Fruit fly (Drosophila melanogaster) whole organism, embryonic: ENCODE measurements around the gene CG5515.

Experiments used
- CG11695 ChIP-seq: fragments of 200-800 bp; sonication (Bioruptor generic); IDR thresholded peaks from 3 replicates; pipeline ENCODE4 v1.3.6; 2022; ENCODE audit warnings: missing biosample characterization, missing genetic modification characterization
- CG11696 ChIP-seq: fragments of 200-800 bp; sonication (Bioruptor generic); IDR thresholded peaks from 2 replicates; pipeline ENCODE4 v1.3.6; 2022; ENCODE audit warnings: missing biosample characterization, missing genetic modification characterization
- CG12071 ChIP-seq: fragments of 200-800 bp; sonication (Bioruptor generic); optimal IDR thresholded peaks from 3 replicates; lab custom pipeline; 2018; ENCODE audit warnings: missing biosample characterization, mild to moderate bottlenecking, missing genetic modification characterization
- CG12659 ChIP-seq: fragments of 200-800 bp; sonication (Bioruptor generic); optimal IDR thresholded peaks from 3 replicates; lab custom pipeline; 2017; ENCODE audit warnings: mild to moderate bottlenecking, missing biosample characterization, missing genetic modification reagents, missing genetic modification characterization
- CG12744 ChIP-seq: fragments of 200-800 bp; sonication (Bioruptor generic); optimal IDR thresholded peaks from 2 replicates; lab custom pipeline; 2016; ENCODE audit warnings: missing biosample characterization, missing genetic modification characterization
- CG14710 ChIP-seq: fragments of 200-800 bp; sonication (Bioruptor generic); optimal IDR thresholded peaks from 3 replicates; lab custom pipeline; 2019; ENCODE audit warnings: missing biosample characterization, mild to moderate bottlenecking, missing genetic modification characterization, moderate library complexity
- CG16779 ChIP-seq: fragments of 200-800 bp; sonication (Bioruptor generic); IDR thresholded peaks from 2 replicates; pipeline ENCODE4 v1.3.6; 2022; ENCODE audit warnings: missing biosample characterization, missing genetic modification characterization
- CG16863 ChIP-seq: fragments of 200-800 bp; sonication (Bioruptor generic); optimal IDR thresholded peaks from 3 replicates; lab custom pipeline; 2016; ENCODE audit warnings: missing biosample characterization, missing genetic modification characterization
- CG2116 ChIP-seq: fragments of 200-800 bp; sonication (Bioruptor generic); optimal IDR thresholded peaks from 3 replicates; lab custom pipeline; 2018; ENCODE audit warnings: missing biosample characterization, mild to moderate bottlenecking, missing genetic modification characterization
- CG34224 ChIP-seq: fragments of 200-800 bp; sonication (Bioruptor generic); IDR thresholded peaks from 3 replicates; pipeline ENCODE4 v1.3.6; 2022; ENCODE audit warnings: missing biosample characterization, missing genetic modification characterization; ENCODE audit not compliant: partially characterized antibody
- CG3838 ChIP-seq: fragments of 200-800 bp; sonication (Bioruptor generic); optimal IDR thresholded peaks from 3 replicates; lab custom pipeline; 2016; ENCODE audit warnings: missing biosample characterization, missing genetic modification characterization
- CG4328 ChIP-seq: fragments of 200-800 bp; sonication (Bioruptor generic); optimal IDR thresholded peaks from 3 replicates; lab custom pipeline; 2017; ENCODE audit warnings: missing biosample characterization, missing genetic modification reagents, missing genetic modification characterization
- CG6791 ChIP-seq: fragments of 200-800 bp; sonication (Bioruptor generic); IDR thresholded peaks from 3 replicates; pipeline ENCODE4 v1.3.6; 2022; ENCODE audit warnings: missing biosample characterization, missing genetic modification characterization; ENCODE audit not compliant: partially characterized antibody
- CG7372 ChIP-seq: fragments of 200-800 bp; sonication (Bioruptor generic); IDR thresholded peaks from 2 replicates; pipeline ENCODE4 v1.3.6; 2022; ENCODE audit warnings: missing biosample characterization, missing genetic modification characterization
- CG7786 ChIP-seq: fragments of 200-800 bp; sonication (Bioruptor generic); optimal IDR thresholded peaks from 2 replicates; lab custom pipeline; 2016; ENCODE audit warnings: missing biosample characterization, missing genetic modification characterization
- CHES-1-like ChIP-seq: fragments of 200-800 bp; sonication (Bioruptor generic); optimal IDR thresholded peaks from 2 replicates; lab custom pipeline; 2016; ENCODE audit warnings: missing biosample characterization, missing genetic modification characterization
- Deaf1 ChIP-seq: fragments of 200-800 bp; optimal IDR thresholded peaks from 3 replicates; lab custom pipeline; 2019; ENCODE audit warnings: missing biosample characterization, mild to moderate bottlenecking, missing genetic modification characterization, moderate library complexity
- Doc3 ChIP-seq: fragments of 200-800 bp; sonication (Bioruptor generic); IDR thresholded peaks from 3 replicates; pipeline ENCODE4 v1.3.6; 2022; ENCODE audit warnings: missing biosample characterization, missing genetic modification characterization; ENCODE audit not compliant: partially characterized antibody
- E2f1 ChIP-seq: fragments of 200-800 bp; sonication (Bioruptor generic); IDR thresholded peaks from 2 replicates; pipeline ENCODE4 v1.3.6; 2022; ENCODE audit warnings: missing biosample characterization, missing genetic modification characterization
- Fer3 ChIP-seq: fragments of 200-800 bp; sonication (Bioruptor generic); optimal IDR thresholded peaks from 2 replicates; lab custom pipeline; 2018; ENCODE audit warnings: missing biosample characterization, mild to moderate bottlenecking, missing genetic modification characterization, moderate library complexity
- H2.0 ChIP-seq: fragments of 200-800 bp; sonication (Bioruptor generic); IDR thresholded peaks from 2 replicates; pipeline ENCODE4 v1.3.6; 2022; ENCODE audit warnings: missing biosample characterization, missing genetic modification characterization
- Hmx ChIP-seq: fragments of 200-800 bp; sonication (Bioruptor generic); optimal IDR thresholded peaks from 2 replicates; lab custom pipeline; 2016; ENCODE audit warnings: missing biosample characterization, missing genetic modification characterization
- Hr78 ChIP-seq, 2 experiments: fragments of 200-800 bp in 1 of 2; fragments of >200 bp in 1 of 2; sonication (Bioruptor generic) in 1 of 2; optimal IDR thresholded peaks; 2 replicates each; lab custom pipeline; 2017 to 2019; ENCODE audit warnings: missing biosample characterization in 2 of 2, missing genetic modification characterization in 2 of 2, mild to moderate bottlenecking in 1 of 2, moderate library complexity in 1 of 2
- Lim3 ChIP-seq: fragments of 200-800 bp; sonication (Bioruptor generic); IDR thresholded peaks from 2 replicates; pipeline ENCODE4 v1.3.6; 2022; ENCODE audit warnings: missing biosample characterization, missing genetic modification characterization
- Nf-YA ChIP-seq: fragments of 200-800 bp; sonication (Bioruptor generic); IDR thresholded peaks from 2 replicates; pipeline ENCODE4 v1.3.6; 2022; ENCODE audit warnings: missing biosample characterization, missing genetic modification characterization
- Oli ChIP-seq: fragments of 200-800 bp; sonication (Bioruptor generic); optimal IDR thresholded peaks from 2 replicates; lab custom pipeline; 2018; ENCODE audit warnings: missing biosample characterization, mild to moderate bottlenecking, missing genetic modification characterization, moderate library complexity
- Pdp1 ChIP-seq, 2 experiments: fragments of 200-800 bp; sonication (Bioruptor generic); optimal IDR thresholded peaks; 3 replicates each; lab custom pipeline; 2016; ENCODE audit warnings: missing biosample characterization in 2 of 2, missing genetic modification characterization in 2 of 2, mild to moderate bottlenecking in 1 of 2, moderate library complexity in 1 of 2
- Scr ChIP-seq: fragments of 200-800 bp; sonication (Bioruptor generic); IDR thresholded peaks from 2 replicates; pipeline ENCODE4 v1.3.6; 2022; ENCODE audit warnings: missing biosample characterization, missing genetic modification characterization; ENCODE audit not compliant: partially characterized antibody
- Side ChIP-seq: fragments of 200-800 bp; sonication (Bioruptor generic); optimal IDR thresholded peaks from 2 replicates; lab custom pipeline; 2016; ENCODE audit warnings: missing biosample characterization, missing genetic modification characterization
- Xbp1 ChIP-seq: fragments of 200-800 bp; sonication (Bioruptor generic); optimal IDR thresholded peaks from 3 replicates; lab custom pipeline; 2016; ENCODE audit warnings: missing biosample characterization, mild to moderate bottlenecking, missing genetic modification characterization
- abd-A ChIP-seq: fragments of 200-800 bp; sonication (Bioruptor generic); optimal IDR thresholded peaks from 3 replicates; lab custom pipeline; 2019; ENCODE audit warnings: missing biosample characterization, mild to moderate bottlenecking, missing genetic modification characterization, moderate library complexity
- aop ChIP-seq: fragments of 200-800 bp; sonication (Bioruptor generic); IDR thresholded peaks from 2 replicates; pipeline ENCODE4 v1.3.6; 2022; ENCODE audit warnings: missing biosample characterization, missing genetic modification characterization
- crc ChIP-seq: fragments of 200-800 bp; sonication (Bioruptor generic); optimal IDR thresholded peaks from 2 replicates; lab custom pipeline; 2016; ENCODE audit warnings: missing biosample characterization, missing genetic modification characterization
- da ChIP-seq: fragments of 200-800 bp; sonication (Bioruptor generic); optimal IDR thresholded peaks from 2 replicates; lab custom pipeline; 2016; ENCODE audit warnings: missing biosample characterization, missing genetic modification characterization
- dimm ChIP-seq: fragments of 200-800 bp; sonication (Bioruptor generic); IDR thresholded peaks from 2 replicates; pipeline ENCODE4 v1.3.6; 2022; ENCODE audit warnings: missing biosample characterization, missing genetic modification characterization
- hb ChIP-seq: fragments of 200-800 bp; sonication (Bioruptor generic); IDR thresholded peaks from 3 replicates; pipeline ENCODE4 v1.3.6; 2022; ENCODE audit warnings: missing biosample characterization, missing genetic modification characterization; ENCODE audit not compliant: partially characterized antibody
- mam ChIP-seq: fragments of 200-800 bp; sonication (Bioruptor generic); optimal IDR thresholded peaks from 3 replicates; lab custom pipeline; 2016; ENCODE audit warnings: missing biosample characterization, missing genetic modification characterization
- nau ChIP-seq: fragments of 200-800 bp; sonication (Bioruptor generic); optimal IDR thresholded peaks from 3 replicates; lab custom pipeline; 2017; ENCODE audit warnings: missing biosample characterization, mild to moderate bottlenecking, missing genetic modification characterization, missing genetic modification reagents
- peb ChIP-seq: fragments of 200-800 bp; sonication (Bioruptor generic); IDR thresholded peaks from 2 replicates; pipeline ENCODE4 v1.3.6; 2022; ENCODE audit warnings: missing biosample characterization, missing genetic modification characterization
- ro ChIP-seq: fragments of 200-800 bp; sonication (Bioruptor generic); IDR thresholded peaks from 2 replicates; pipeline ENCODE4 v1.3.6; 2022; ENCODE audit warnings: missing biosample characterization, missing genetic modification characterization
- salm ChIP-seq: fragments of 200-800 bp; sonication (Bioruptor generic); optimal IDR thresholded peaks from 2 replicates; lab custom pipeline; 2018; ENCODE audit warnings: missing biosample characterization, mild to moderate bottlenecking, missing genetic modification characterization
- slou ChIP-seq: fragments of 200-800 bp; sonication (Bioruptor generic); optimal IDR thresholded peaks from 3 replicates; lab custom pipeline; 2016; ENCODE audit warnings: missing biosample characterization, missing genetic modification characterization
- sob ChIP-seq: fragments of 200-800 bp; sonication (Bioruptor generic); IDR thresholded peaks from 2 replicates; pipeline ENCODE4 v1.3.6; 2022; ENCODE audit warnings: missing biosample characterization, missing genetic modification characterization
- tgo ChIP-seq: fragments of 200-800 bp; sonication (Bioruptor generic); IDR thresholded peaks from 3 replicates; pipeline ENCODE4 v1.3.6; 2022; ENCODE audit warnings: missing biosample characterization, missing genetic modification characterization
- tll ChIP-seq, 2 experiments: fragments of 200-800 bp in 1 of 2; fragments of >200 bp in 1 of 2; sonication (Bioruptor generic) in 1 of 2; optimal IDR thresholded peaks; 2 replicates each; lab custom pipeline; 2017 to 2019; ENCODE audit warnings: missing biosample characterization in 2 of 2, missing genetic modification characterization in 2 of 2, mild to moderate bottlenecking in 1 of 2, moderate library complexity in 1 of 2
- trem ChIP-seq: fragments of 200-800 bp; optimal IDR thresholded peaks from 3 replicates; lab custom pipeline; 2019; ENCODE audit warnings: missing biosample characterization, mild to moderate bottlenecking, missing genetic modification characterization, moderate library complexity

CG5515 gene

DNA sequence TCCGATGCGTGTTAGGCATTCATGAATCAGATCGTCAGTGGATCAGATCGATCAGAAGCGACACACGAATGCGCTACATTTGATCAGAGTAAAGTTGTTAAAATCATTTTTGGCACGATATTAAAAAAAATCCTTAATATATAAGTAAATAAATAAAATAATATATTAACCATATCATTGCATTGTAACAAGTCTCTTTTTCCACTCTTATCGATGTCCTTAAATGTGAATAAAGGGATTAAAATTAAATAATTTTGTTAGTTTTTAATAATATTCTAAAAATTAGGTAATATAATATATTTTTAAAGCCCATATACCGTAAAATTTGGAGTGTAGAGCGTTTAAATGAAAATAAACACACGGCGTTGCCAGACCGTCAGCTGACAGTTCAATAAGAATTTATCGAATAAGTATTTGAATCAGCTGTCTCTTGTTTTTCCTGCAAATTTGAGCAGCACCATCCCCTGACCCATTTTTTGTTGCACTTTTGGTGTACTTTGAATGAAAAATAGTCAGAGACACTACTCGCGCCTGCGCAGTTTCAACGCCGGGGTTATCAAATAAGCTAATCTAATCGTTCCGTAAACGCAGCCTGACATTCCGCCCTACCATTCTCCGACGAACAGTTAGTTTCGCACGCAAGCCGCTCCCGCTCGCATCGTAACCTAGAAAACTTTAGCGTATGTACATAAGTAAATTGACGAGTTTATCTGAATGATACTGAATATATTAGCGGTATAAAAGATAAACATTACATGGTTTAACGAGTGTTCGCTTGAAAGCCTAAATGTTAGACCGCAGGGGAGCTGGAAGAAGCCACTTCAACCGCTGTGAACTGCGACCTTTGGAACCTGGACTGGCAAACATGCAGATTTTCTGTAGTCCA is 36.5 kb downstream of the CG5515 start, which contains the start of the genes p38a and CG6178 (continued):
- TF ChIP-seq CG34224 (GFP tag; lab: Robert Waterston, UW), result 0 out of 3 replicates have a peak, but pooled peaks have one; percentile 25
- peak; percentile 98 for TF ChIP-seq tgo (GFP tag; lab: Robert Waterston, UW)
- no peak for TF ChIP-seq hb
- TF ChIP-seq E2f1, result peak; percentile 97
- peak; percentile 81 for TF ChIP-seq CG11696 (GFP tag; lab: Robert Waterston, UW)
- peak; percentile 79 for TF ChIP-seq CG16779 (GFP tag; lab: Robert Waterston, UW)
- peak; percentile 88 for TF ChIP-seq dimm
- TF ChIP-seq CG14710 (tag; lab: Kevin White, UChicago), result peak; percentile 97
- peak; percentile 98 for TF ChIP-seq Fer3 (tag; lab: Kevin White, UChicago)
- TF ChIP-seq nau, result no peak
- TF ChIP-seq aop, result peak; percentile 63; the same call in 1 of the 2 replicates
- TF ChIP-seq abd-A (tag; lab: Kevin White, UChicago), result no peak
- 0 out of 3 replicates have a peak, but pooled peaks have one; percentile 51 for TF ChIP-seq CG6791 (GFP tag; lab: Robert Waterston, UW)
- no peak for TF ChIP-seq CG12744 (GFP tag; lab: Kevin White, UChicago)
- no peak for TF ChIP-seq Doc3 (GFP tag; lab: Robert Waterston, UW)
- TF ChIP-seq CG11695 (GFP tag; lab: Robert Waterston, UW), result peak; percentile 98
- peak; percentile 94 for TF ChIP-seq Nf-YA
- TF ChIP-seq da, result no peak
- TF ChIP-seq Hmx (GFP tag; lab: Kevin White, UChicago), result no peak
- peak; percentile 96 for TF ChIP-seq sob (GFP tag; lab: Robert Waterston, UW)
- peak; percentile 28 for TF ChIP-seq CG16863 (GFP tag; lab: Kevin White, UChicago)
- 0 out of 2 replicates have a peak, but pooled peaks have one; percentile 14 for TF ChIP-seq Scr (GFP tag; lab: Robert Waterston, UW)
- peak; percentile 96 for TF ChIP-seq CG7372 (GFP tag; lab: Robert Waterston, UW)
- peak; percentile 94 for TF ChIP-seq H2.0 (GFP tag; lab: Robert Waterston, UW)
- TF ChIP-seq CHES-1-like (GFP tag; lab: Kevin White, UChicago), result peak; percentile 15
- peak; percentile 92 for TF ChIP-seq ro
- TF ChIP-seq CG4328 (GFP tag; lab: Kevin White, UChicago), result peak; percentile 95
- peak in 1 of 2 experiments; percentile 83 for TF ChIP-seq Hr78 (GFP tag; optimal IDR thresholded peaks at IDR 0.05; lab: Kevin White, UChicago)
- TF ChIP-seq CG12071, result peak; percentile 85
- peak; percentile 79 for TF ChIP-seq CG2116 (GFP tag; lab: Kevin White, UChicago)
- TF ChIP-seq crc, result no peak
- TF ChIP-seq slou (GFP tag; lab: Kevin White, UChicago), result peak; percentile 82
- peak; percentile 89 for TF ChIP-seq Deaf1 (tag; lab: Kevin White, UChicago)
- peak; percentile 99 for TF ChIP-seq Oli
- peak; percentile 43 to 53 for TF ChIP-seq Pdp1 (GFP tag; optimal IDR thresholded peaks at IDR 0.05; lab: Kevin White, UChicago)
- no peak for TF ChIP-seq Side (GFP tag; lab: Kevin White, UChicago)
- TF ChIP-seq mam (GFP tag; lab: Kevin White, UChicago), result peak; percentile 72
- TF ChIP-seq CG7786 (GFP tag; lab: Kevin White, UChicago), result peak; percentile 67
- TF ChIP-seq trem (tag; lab: Kevin White, UChicago), result peak; percentile 93
- TF ChIP-seq CG3838 (GFP tag; lab: Kevin White, UChicago), result peak; percentile 71
- no peak for TF ChIP-seq tll (GFP tag; optimal IDR thresholded peaks at IDR 0.05; lab: Kevin White, UChicago)
- TF ChIP-seq CG12659 (GFP tag; lab: Kevin White, UChicago), result peak; percentile 99
- TF ChIP-seq salm, result peak; percentile 96
- peak; percentile 96 for TF ChIP-seq Xbp1 (GFP tag; lab: Kevin White, UChicago)
- peak; percentile 87 for TF ChIP-seq peb (GFP tag; lab: Robert Waterston, UW)
- peak; percentile 94 for TF ChIP-seq Lim3 (GFP tag; lab: Robert Waterston, UW)
